Comparison of ENCODE assay signal across 5 worm cellular contexts in the genomic region with DNA sequence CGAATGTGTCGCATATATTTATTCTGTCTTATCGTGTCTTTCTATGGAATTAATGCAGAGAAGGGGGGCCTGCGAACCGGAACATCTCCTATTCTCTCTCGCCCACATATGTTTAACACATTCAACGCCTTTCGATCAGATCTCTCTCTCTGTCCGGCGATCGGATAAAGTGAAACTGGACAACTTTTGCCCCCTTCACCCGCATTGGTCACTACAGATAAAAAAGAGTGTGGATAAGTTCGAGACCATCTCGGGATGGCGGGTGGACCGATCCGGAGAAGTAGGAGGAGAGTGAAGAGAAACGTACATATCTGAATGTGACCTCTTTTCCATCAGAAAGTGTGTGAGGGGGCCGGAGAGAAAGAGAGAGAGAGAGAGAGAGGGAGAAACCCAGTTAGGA.
TF ChIP-seq lines count a peak whose summit lies in the region.

A gene (plus strand): TSS at position 308 of the 400 bp plus-strand sequence.

TF ChIP-seq in whole organism, L1 larva, 84 proteins besides CTCF, POLR2A, EP300 and RAD21:
- no peak for TF ChIP-seq jun-1 (tag; optimal IDR thresholded peaks at IDR 0.05; lab: Kevin White, UChicago)
- TF ChIP-seq blmp-1 (tag; optimal IDR thresholded peaks at IDR 0.05; lab: Kevin White, UChicago) = peak; percentile 96
TF ChIP-seq in whole organism, L1 larva: peak in this region for 1.

TF ChIP-seq in whole organism, L3 larva, 47 proteins besides CTCF, POLR2A, EP300 and RAD21:
- TF ChIP-seq aly-2 (tag; optimal IDR thresholded peaks at IDR 0.05; lab: Kevin White, UChicago) = no peak
- TF ChIP-seq nhr-43 (tag; optimal IDR thresholded peaks at IDR 0.05; lab: Kevin White, UChicago; ENCODE audit: poor library complexity, severe bottlenecking) = peak; percentile 39
- peak; percentile 56 for TF ChIP-seq nhr-23 (tag; optimal IDR thresholded peaks at IDR 0.05; lab: Kevin White, UChicago)
- TF ChIP-seq nhr-237 (tag; optimal IDR thresholded peaks at IDR 0.05; lab: Kevin White, UChicago) = no peak
- no peak for TF ChIP-seq nhr-28 (tag; optimal IDR thresholded peaks at IDR 0.05; lab: Kevin White, UChicago)
- no peak for TF ChIP-seq ama-1 (optimal IDR thresholded peaks at IDR 0.05; lab: Kevin White, UChicago)
- no peak for TF ChIP-seq nhr-77 (tag; optimal IDR thresholded peaks at IDR 0.05; lab: Kevin White, UChicago)
- no peak for TF ChIP-seq ztf-4 (tag; optimal IDR thresholded peaks at IDR 0.05; lab: Kevin White, UChicago)
- no peak for TF ChIP-seq zag-1 (tag; optimal IDR thresholded peaks at IDR 0.05; lab: Kevin White, UChicago)
- no peak for TF ChIP-seq elt-3 (tag; optimal IDR thresholded peaks at IDR 0.05; lab: Kevin White, UChicago)
- TF ChIP-seq fos-1 (tag; optimal IDR thresholded peaks at IDR 0.05; lab: Kevin White, UChicago) = no peak
- TF ChIP-seq jun-1 (tag; optimal IDR thresholded peaks at IDR 0.05; lab: Kevin White, UChicago) = no peak
- no peak for TF ChIP-seq pha-4 (tag; optimal IDR thresholded peaks at IDR 0.05; lab: Kevin White, UChicago)
- no peak for TF ChIP-seq hmg-11 (tag; optimal IDR thresholded peaks at IDR 0.05; lab: Kevin White, UChicago)
- TF ChIP-seq ZK546.5 (tag; optimal IDR thresholded peaks at IDR 0.05; lab: Kevin White, UChicago) = no peak
TF ChIP-seq in whole organism, L3 larva: peak in this region for 2.

TF ChIP-seq in whole organism, L4 larva, 104 proteins besides CTCF, POLR2A, EP300 and RAD21:
- TF ChIP-seq D1046.2 (GFP tag; IDR thresholded peaks at IDR 0.05; lab: Robert Waterston, UW) = no peak
- TF ChIP-seq hlh-11 (tag; optimal IDR thresholded peaks at IDR 0.05; lab: Kevin White, UChicago) = peak; percentile 12
- TF ChIP-seq tra-1 (GFP tag; IDR thresholded peaks at IDR 0.05; lab: Robert Waterston, UW) = no peak
- no peak for TF ChIP-seq F44E2.7 (GFP tag; IDR thresholded peaks at IDR 0.05; lab: Robert Waterston, UW)
- no peak for TF ChIP-seq php-3 (GFP tag; IDR thresholded peaks at IDR 0.05; lab: Robert Waterston, UW)

TF ChIP-seq in whole organism, late embryonic, 69 proteins besides CTCF, POLR2A, EP300 and RAD21:
- TF ChIP-seq sdc-2 (tag; optimal IDR thresholded peaks at IDR 0.05; lab: Kevin White, UChicago) = peak; percentile 27
- no peak for TF ChIP-seq ceh-45 (GFP tag; IDR thresholded peaks at IDR 0.05; lab: Robert Waterston, UW)
- TF ChIP-seq pqm-1 (tag; optimal IDR thresholded peaks at IDR 0.05; lab: Kevin White, UChicago) = no peak
- TF ChIP-seq odd-2 (tag; optimal IDR thresholded peaks at IDR 0.05; lab: Kevin White, UChicago) = no peak
- TF ChIP-seq rnt-1 (tag; optimal IDR thresholded peaks at IDR 0.05; lab: Kevin White, UChicago) = peak; percentile 32

TF ChIP-seq in whole organism, mixed stage, embryonic, 35 proteins besides CTCF, POLR2A, EP300 and RAD21:
- TF ChIP-seq blmp-1 (tag; optimal IDR thresholded peaks at IDR 0.05; lab: Kevin White, UChicago) = peak; percentile 67
- TF ChIP-seq pha-4 (tag; optimal IDR thresholded peaks at IDR 0.05; lab: Kevin White, UChicago) = no peak
- TF ChIP-seq mls-2 (tag; optimal IDR thresholded peaks at IDR 0.05; lab: Kevin White, UChicago) = no peak
- TF ChIP-seq elt-1 (tag; optimal IDR thresholded peaks at IDR 0.05; lab: Kevin White, UChicago; ENCODE audit: borderline replicate concordance, insufficient read depth) = peak; percentile 18
- TF ChIP-seq lin-13 (tag; optimal IDR thresholded peaks at IDR 0.05; lab: Kevin White, UChicago) = no peak
- TF ChIP-seq nhr-2 (tag; optimal IDR thresholded peaks at IDR 0.05; lab: Kevin White, UChicago) = no peak
- no peak for TF ChIP-seq unc-39 (tag; optimal IDR thresholded peaks at IDR 0.05; lab: Kevin White, UChicago)
- TF ChIP-seq unc-62 (GFP tag; optimal IDR thresholded peaks at IDR 0.05; lab: Kevin White, UChicago) = no peak
TF ChIP-seq in whole organism, mixed stage, embryonic: peak in this region for 2.
